Worm (Caenorhabditis elegans) whole organism, late embryonic: Measurements from ENCODE around the gene Y82E9BR.3.
A peak's percentile ranks its signal among the peaks of the same experiment; 100 is the strongest.

ENCODE experiments used
- K02D7.2 ChIP-seq: sonication (generic microtip); optimal IDR thresholded peaks from 2 replicates; lab custom pipeline; 2017; ENCODE audit warnings: mild to moderate bottlenecking, missing genetic modification characterization, missing compliant biosample characterization
- K09A11.1 ChIP-seq: sonication (generic microtip); optimal IDR thresholded peaks from 2 replicates; lab custom pipeline; 2017; ENCODE audit warnings: antibody characterized with exemption, mild to moderate bottlenecking, missing genetic modification characterization, missing compliant biosample characterization; ENCODE audit not compliant: insufficient read depth
- ahr-1 ChIP-seq: sonication (generic microtip); optimal IDR thresholded peaks from 2 replicates; lab custom pipeline; 2016; ENCODE audit warnings: missing genetic modification characterization, missing compliant biosample characterization
- ama-1 ChIP-seq: fragments of 150-350 bp; optimal IDR thresholded peaks from 2 replicates; lab custom pipeline; 2014
- ceh-22 ChIP-seq: sonication (generic microtip); optimal IDR thresholded peaks from 2 replicates; lab custom pipeline; 2017; ENCODE audit warnings: missing biosample characterization, missing genetic modification characterization
- ceh-45 ChIP-seq: fragments of 200-800 bp; sonication (Bioruptor generic); IDR thresholded peaks from 2 replicates; pipeline ENCODE4 v1.3.6; 2022; ENCODE audit warnings: missing genetic modification reagents, missing genetic modification characterization, missing compliant biosample characterization
- che-1 ChIP-seq: sonication (generic microtip); optimal IDR thresholded peaks from 2 replicates; lab custom pipeline; 2016; ENCODE audit warnings: mild to moderate bottlenecking, missing genetic modification characterization, missing compliant biosample characterization
- elt-2 ChIP-seq: sonication (generic microtip); optimal IDR thresholded peaks from 2 replicates; lab custom pipeline; 2016; ENCODE audit warnings: missing genetic modification reagents, missing genetic modification characterization, missing compliant biosample characterization
- elt-4 ChIP-seq: sonication (generic microtip); optimal IDR thresholded peaks from 2 replicates; lab custom pipeline; 2016; ENCODE audit warnings: missing genetic modification characterization, missing compliant biosample characterization
- ets-4 ChIP-seq: sonication (generic microtip); optimal IDR thresholded peaks from 2 replicates; lab custom pipeline; 2016; ENCODE audit warnings: missing genetic modification characterization, missing compliant biosample characterization
- eyg-1 ChIP-seq: sonication (generic microtip); optimal IDR thresholded peaks from 2 replicates; lab custom pipeline; 2016; ENCODE audit warnings: missing genotype, missing genetic modification characterization, missing compliant biosample characterization
- fax-1 ChIP-seq: sonication (generic microtip); optimal IDR thresholded peaks from 2 replicates; lab custom pipeline; 2016; ENCODE audit warnings: missing genotype, missing genetic modification characterization, missing compliant biosample characterization
- fkh-6 ChIP-seq: sonication (generic microtip); optimal IDR thresholded peaks from 2 replicates; lab custom pipeline; 2016; ENCODE audit warnings: missing genetic modification characterization, missing compliant biosample characterization
- hlh-6 ChIP-seq: sonication (generic microtip); optimal IDR thresholded peaks from 2 replicates; lab custom pipeline; 2016; ENCODE audit warnings: missing genotype, missing genetic modification characterization, missing compliant biosample characterization
- hlh-8 ChIP-seq: sonication (generic microtip); optimal IDR thresholded peaks from 2 replicates; lab custom pipeline; 2016; ENCODE audit warnings: missing genotype, missing genetic modification characterization, missing compliant biosample characterization
- nfya-1 ChIP-seq: sonication (generic microtip); optimal IDR thresholded peaks from 2 replicates; lab custom pipeline; 2017; ENCODE audit warnings: missing genetic modification characterization, mild to moderate bottlenecking, missing compliant biosample characterization, antibody characterized with exemption, moderate library complexity
- nhr-11 ChIP-seq: fragments of 150-350 bp; optimal IDR thresholded peaks from 2 replicates; lab custom pipeline; 2014; ENCODE audit warnings: missing biosample characterization, missing genetic modification characterization
- npax-4 ChIP-seq: sonication (generic microtip); optimal IDR thresholded peaks from 2 replicates; lab custom pipeline; 2016; ENCODE audit warnings: missing genetic modification characterization, missing compliant biosample characterization
- odd-2 ChIP-seq: sonication (generic microtip); optimal IDR thresholded peaks from 2 replicates; lab custom pipeline; 2017; ENCODE audit warnings: antibody characterized with exemption, mild to moderate bottlenecking, missing genetic modification characterization, missing compliant biosample characterization
- pha-4 ChIP-seq: fragments of 150-350 bp; optimal IDR thresholded peaks from 2 replicates; lab custom pipeline; 2018; ENCODE audit warnings: missing biosample characterization, missing genetic modification reagents, missing genetic modification characterization
- pros-1 ChIP-seq: fragments of 150-350 bp; optimal IDR thresholded peaks from 2 replicates; lab custom pipeline; 2014; ENCODE audit warnings: missing biosample characterization, missing genetic modification reagents, missing genetic modification characterization
- ref-2 ChIP-seq: sonication (generic microtip); optimal IDR thresholded peaks from 2 replicates; lab custom pipeline; 2016; ENCODE audit warnings: missing genetic modification characterization, missing compliant biosample characterization
- rnt-1 ChIP-seq: sonication (generic microtip); optimal IDR thresholded peaks from 2 replicates; lab custom pipeline; 2016; ENCODE audit warnings: missing genetic modification characterization, missing compliant biosample characterization
- sox-2 ChIP-seq: fragments of 200-800 bp; sonication (Bioruptor generic); IDR thresholded peaks from 2 replicates; pipeline ENCODE4 v1.3.6; 2022; ENCODE audit warnings: missing genetic modification reagents, missing genetic modification characterization, missing compliant biosample characterization
- sox-4 ChIP-seq: sonication (generic microtip); optimal IDR thresholded peaks from 2 replicates; lab custom pipeline; 2017; ENCODE audit warnings: mild to moderate bottlenecking, missing genetic modification characterization, inconsistent platforms, missing compliant biosample characterization
- syd-9 ChIP-seq: sonication (generic microtip); optimal IDR thresholded peaks from 2 replicates; lab custom pipeline; 2016; ENCODE audit warnings: mild to moderate bottlenecking, missing genetic modification characterization, moderate library complexity, missing compliant biosample characterization
- tbx-2 ChIP-seq: sonication (generic microtip); optimal IDR thresholded peaks from 2 replicates; lab custom pipeline; 2016; ENCODE audit warnings: missing genetic modification characterization, missing compliant biosample characterization
- tbx-7 ChIP-seq: sonication (generic microtip); optimal IDR thresholded peaks from 2 replicates; lab custom pipeline; 2016; ENCODE audit warnings: missing genotype, missing genetic modification characterization, missing compliant biosample characterization
- ttx-3 ChIP-seq: sonication (generic microtip); optimal IDR thresholded peaks from 2 replicates; lab custom pipeline; 2016; ENCODE audit warnings: missing genetic modification reagents, missing genetic modification characterization, missing compliant biosample characterization
- unc-3 ChIP-seq, 2 experiments: fragments of 200-800 bp in 1 of 2; sonication (Bioruptor generic) in 1 of 2; sonication (generic microtip) in 1 of 2; conservative IDR thresholded peaks in 1 of 2; optimal IDR thresholded peaks in 1 of 2; 2 replicates each; pipeline versions ENCODE4 v1.3.6 to Lab custom; 2016 to 2022; ENCODE audit warnings: missing compliant biosample characterization in 2 of 2, missing genetic modification characterization in 2 of 2, missing genetic modification reagents in 1 of 2
- unc-42 ChIP-seq: sonication (generic microtip); optimal IDR thresholded peaks from 2 replicates; lab custom pipeline; 2016; ENCODE audit warnings: missing genotype, missing genetic modification characterization, missing compliant biosample characterization
- zip-5 ChIP-seq: sonication (generic microtip); optimal IDR thresholded peaks from 2 replicates; lab custom pipeline; 2016; ENCODE audit warnings: missing genetic modification characterization, missing compliant biosample characterization
- ztf-16 ChIP-seq: sonication (generic microtip); optimal IDR thresholded peaks from 2 replicates; lab custom pipeline; 2017; ENCODE audit warnings: missing genetic modification characterization, missing compliant biosample characterization

The Y82E9BR.3 gene

ce11 chrIII:1391752-1392151 lies 27.2 kb upstream of the Y82E9BR.3 start, which contains the start of gene pals-17:
Gene pals-17 (minus strand): TSS chrIII:1391852.
- TF ChIP-seq pros-1 (tag; lab: Kevin White, UChicago) (no peak), hlh-6 (no peak), ets-4 (tag; lab: Kevin White, UChicago) (no peak), tbx-7 (tag; lab: Kevin White, UChicago) (no peak), fkh-6 (tag; lab: Kevin White, UChicago) (no peak), tbx-2 (tag; lab: Kevin White, UChicago) (no peak), sox-2 (GFP tag; lab: Robert Waterston, UW) (no peak), K09A11.1 (tag; lab: Kevin White, UChicago) (no peak), hlh-8 (no peak), ceh-22 (tag; lab: Kevin White, UChicago) (no peak), elt-4 (tag; lab: Kevin White, UChicago) (no peak), nhr-11 (tag; lab: Kevin White, UChicago) (no peak), che-1 (tag; lab: Kevin White, UChicago) (no peak), unc-3 (GFP tag; conservative IDR thresholded peaks at IDR 0.05; lab: Robert Waterston, UW) (no peak), unc-3 (tag; optimal IDR thresholded peaks at IDR 0.05; lab: Kevin White, UChicago) (no peak), zip-5 (tag; lab: Kevin White, UChicago) (no peak), ceh-45 (GFP tag; lab: Robert Waterston, UW) (no peak)

ce11 chrIII:1392763-1393162 lies 26.2 kb upstream of the Y82E9BR.3 start:
- TF ChIP-seq elt-2 (tag; lab: Kevin White, UChicago) = peak; percentile 65
- no peak for TF ChIP-seq npax-4 (tag; lab: Kevin White, UChicago)
- TF ChIP-seq ceh-22 (tag; lab: Kevin White, UChicago) = no peak
- TF ChIP-seq nfya-1 (tag; lab: Kevin White, UChicago) = no peak
- no peak for TF ChIP-seq fkh-6 (tag; lab: Kevin White, UChicago)

ce11 chrIII:1395355-1395754 lies 23.6 kb upstream of the Y82E9BR.3 start:
- TF ChIP-seq hlh-6 = no peak
- TF ChIP-seq ceh-45 (GFP tag; lab: Robert Waterston, UW) = no peak
- TF ChIP-seq ets-4 (tag; lab: Kevin White, UChicago) = no peak
- TF ChIP-seq rnt-1 (tag; lab: Kevin White, UChicago) = no peak
- no peak for TF ChIP-seq nhr-11 (tag; lab: Kevin White, UChicago)
- no peak for TF ChIP-seq odd-2 (tag; lab: Kevin White, UChicago)
- TF ChIP-seq ttx-3 (tag; lab: Kevin White, UChicago) = no peak
- no peak for TF ChIP-seq ama-1
- no peak for TF ChIP-seq syd-9 (tag; lab: Kevin White, UChicago)
- TF ChIP-seq hlh-8 = no peak

- no peak for TF ChIP-seq unc-42
- TF ChIP-seq elt-2 (tag; lab: Kevin White, UChicago) = peak; percentile 63
These were observed 20.8 kb upstream of the Y82E9BR.3 start for ce11 chrIII:1398183-1398582.

- TF ChIP-seq hlh-6 (no peak), unc-42 (no peak), sox-4 (no peak), fax-1 (tag; lab: Kevin White, UChicago) (no peak), ref-2 (tag; lab: Kevin White, UChicago) (no peak), ztf-16 (tag; lab: Kevin White, UChicago) (no peak), nhr-11 (tag; lab: Kevin White, UChicago) (no peak), eyg-1 (tag; lab: Kevin White, UChicago) (no peak), ama-1 (no peak), K02D7.2 (tag; lab: Kevin White, UChicago) (no peak), pha-4 (no peak), ahr-1 (tag; lab: Kevin White, UChicago) (no peak)
These were observed 19.3 kb upstream of the Y82E9BR.3 start, which contains the start of gene pals-16 for ce11 chrIII:1399670-1400069. Gene pals-16 (plus strand): TSS chrIII:1399970.
